Worm (Caenorhabditis elegans) whole organism, L4/young adult: ENCODE results near the gene K11D12.8.

ENCODE experiments used
- W03F9.2 ChIP-seq: fragments of 150-350 bp; optimal IDR thresholded peaks from 2 replicates; lab custom pipeline; 2014; ENCODE audit warnings: missing biosample characterization, missing genetic modification characterization
- him-1 ChIP-seq: sonication (generic microtip); optimal IDR thresholded peaks from 2 replicates; lab custom pipeline; 2016; ENCODE audit warnings: missing genotype, missing genetic modification reagents, missing genetic modification characterization, missing compliant biosample characterization

DNA sequence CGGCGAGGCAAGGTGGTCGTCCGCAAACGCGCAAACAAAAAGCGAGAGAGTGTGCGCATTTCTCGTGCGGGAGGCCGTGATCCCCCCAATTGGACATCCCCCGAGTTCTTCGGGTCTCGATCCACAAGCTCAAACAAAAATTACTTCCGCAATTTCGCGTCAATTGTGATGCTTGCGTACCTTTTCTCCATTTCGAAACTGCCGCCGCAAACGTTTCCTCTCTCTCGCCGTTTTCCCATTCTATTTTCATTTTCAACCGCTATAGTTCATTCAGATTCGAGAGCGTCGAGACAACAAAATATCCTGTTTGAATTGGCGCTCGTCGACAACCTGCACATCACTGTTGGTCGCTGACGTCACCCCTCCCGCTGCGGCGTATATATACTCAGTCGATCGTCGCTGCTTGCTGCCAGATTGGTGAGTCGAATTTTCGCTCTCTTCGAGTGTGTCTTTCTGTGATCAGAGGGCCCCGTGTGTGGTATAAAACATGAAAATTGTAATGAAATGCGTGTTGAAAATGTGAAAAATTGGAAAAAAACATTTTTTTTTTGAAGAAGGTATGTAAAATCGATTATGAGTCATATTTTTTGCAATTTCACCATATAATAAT is 8.6 kb upstream of the K11D12.8 start, which contains the start of the genes pqn-51 and K11D12.14:
- TF ChIP-seq him-1 (tag; lab: Kevin White, UChicago) (peak; percentile 80), W03F9.2 (tag; lab: Kevin White, UChicago) (peak; percentile 0)
